Worm (Caenorhabditis elegans): Measurements from ENCODE around the gene nhr-129.

nhr-129 gene

DNA sequence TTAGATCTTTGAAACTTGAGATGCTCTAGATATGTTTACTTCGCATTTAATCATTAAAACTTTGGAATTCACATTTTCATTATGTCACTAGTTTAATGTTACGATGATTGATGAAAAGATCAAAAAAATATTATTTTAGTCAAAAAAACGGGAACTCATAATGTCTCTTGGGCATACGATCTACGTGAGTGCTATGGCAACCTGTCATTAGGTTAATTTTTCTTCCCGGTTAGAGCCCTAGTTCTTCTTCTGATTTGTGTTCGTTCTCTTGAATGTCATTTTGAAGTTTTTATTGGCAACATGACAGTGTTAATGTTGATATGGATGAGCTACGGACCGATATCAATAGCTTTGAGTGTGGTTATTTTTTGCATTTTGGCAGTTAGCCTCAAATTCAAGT lies 32.6 kb upstream of the nhr-129 start, which contains the start of gene srg-46:
Gene srg-46, plus strand, starts transcription at position 301 of the 400 bp plus-strand sequence.
- no peak for TF ChIP-seq unc-39 (tag; optimal IDR thresholded peaks at IDR 0.05)
- TF ChIP-seq mab-5 (tag; optimal IDR thresholded peaks at IDR 0.05) = no peak
- no peak for TF ChIP-seq ztf-4 (tag; optimal IDR thresholded peaks at IDR 0.05)
- TF ChIP-seq snpc-4 (tag; optimal IDR thresholded peaks at IDR 0.05) = no peak
- TF ChIP-seq mdl-1 (tag; optimal IDR thresholded peaks at IDR 0.05) = no peak
- TF ChIP-seq blmp-1 (tag; optimal IDR thresholded peaks at IDR 0.05; ENCODE audit: insufficient read depth) = no peak
- no peak for TF ChIP-seq Y55F3AM.14 (GFP tag; optimal IDR thresholded peaks at IDR 0.05)
- TF ChIP-seq dmd-4 (tag; optimal IDR thresholded peaks at IDR 0.05) = no peak
- TF ChIP-seq lin-13 (GFP tag; optimal IDR thresholded peaks at IDR 0.05) = no peak
- TF ChIP-seq mbf-1 (tag; optimal IDR thresholded peaks at IDR 0.05) = no peak
- no peak for TF ChIP-seq gmeb-1 (tag; optimal IDR thresholded peaks at IDR 0.05)
- no peak for TF ChIP-seq nhr-129 (tag; optimal IDR thresholded peaks at IDR 0.05)
- no peak for TF ChIP-seq egl-27 (tag; optimal IDR thresholded peaks at IDR 0.05)
- TF ChIP-seq C34F6.9 (tag; optimal IDR thresholded peaks at IDR 0.05) = no peak
- TF ChIP-seq crh-2 (tag; optimal IDR thresholded peaks at IDR 0.05) = no peak
- TF ChIP-seq sem-4 (tag; optimal IDR thresholded peaks at IDR 0.05) = no peak

- TF ChIP-seq skn-1 (tag; optimal IDR thresholded peaks at IDR 0.05) (no peak), elt-3 (tag; optimal IDR thresholded peaks at IDR 0.05) (no peak), lin-39 (tag; optimal IDR thresholded peaks at IDR 0.05) (no peak), dmd-4 (tag; optimal IDR thresholded peaks at IDR 0.05) (no peak), aly-2 (tag; optimal IDR thresholded peaks at IDR 0.05) (no peak), ama-1 (optimal IDR thresholded peaks at IDR 0.05) (no peak), ztf-1 (GFP tag; conservative IDR thresholded peaks at IDR 0.05) (no peak), C34F6.9 (tag; optimal IDR thresholded peaks at IDR 0.05) (no peak), nhr-12 (tag; optimal IDR thresholded peaks at IDR 0.05) (no peak), mbf-1 (tag; optimal IDR thresholded peaks at IDR 0.05) (no peak)
Measured at ce11 chrV:13360254-13360653, 29.4 kb upstream of the nhr-129 start, which contains the start of gene F32H5.4. TSS of gene F32H5.4 (plus strand) at chrV:13360554.

- no peak for TF ChIP-seq alr-1 (tag; optimal IDR thresholded peaks at IDR 0.05)
- TF ChIP-seq nhr-77 (tag; optimal IDR thresholded peaks at IDR 0.05) = no peak
- no peak for TF ChIP-seq sem-4 (tag; optimal IDR thresholded peaks at IDR 0.05)
- TF ChIP-seq lin-11 (tag; optimal IDR thresholded peaks at IDR 0.05) = no peak
- TF ChIP-seq nhr-21 (tag; optimal IDR thresholded peaks at IDR 0.05) = peak; percentile 44
- peak; percentile 44 for TF ChIP-seq nhr-25 (tag; optimal IDR thresholded peaks at IDR 0.05)
- TF ChIP-seq blmp-1 (tag; optimal IDR thresholded peaks at IDR 0.05; ENCODE audit: insufficient read depth) = peak; percentile 12
- no peak for TF ChIP-seq unc-55 (GFP tag; optimal IDR thresholded peaks at IDR 0.05)
- TF ChIP-seq ZK546.5 (tag; optimal IDR thresholded peaks at IDR 0.05) = no peak
- TF ChIP-seq ama-1 (optimal IDR thresholded peaks at IDR 0.05) = peak; percentile 30
- peak in 1 of 2 experiments; percentile 47 for TF ChIP-seq lsy-2 (tag; optimal IDR thresholded peaks at IDR 0.05)
- TF ChIP-seq zag-1 (tag; optimal IDR thresholded peaks at IDR 0.05) = no peak
- no peak for TF ChIP-seq crh-2 (tag; optimal IDR thresholded peaks at IDR 0.05)
- TF ChIP-seq elt-3 (tag; optimal IDR thresholded peaks at IDR 0.05) = no peak
- peak; percentile 30 for TF ChIP-seq sma-3 (GFP tag; optimal IDR thresholded peaks at IDR 0.05)
- TF ChIP-seq sma-9 (GFP tag; optimal IDR thresholded peaks at IDR 0.05) = peak; percentile 23
- TF ChIP-seq sma-9 (tag; optimal IDR thresholded peaks at IDR 0.05) = no peak
Measured at ce11 chrV:13358823-13359592, 28.2 kb upstream of the nhr-129 start, which contains the start of gene F32H5.3. TSS of gene F32H5.3 (plus strand) at chrV:13359335.

ce11 chrV:13357652-13358281 lies 26.9 kb upstream of the nhr-129 start, which contains the start of gene F32H5.1:
TSS of gene F32H5.1 (minus strand) at chrV:13358037.
- TF ChIP-seq elt-1 (tag; optimal IDR thresholded peaks at IDR 0.05) (no peak), nhr-23 (tag; optimal IDR thresholded peaks at IDR 0.05) (no peak), nhr-237 (tag; optimal IDR thresholded peaks at IDR 0.05) (no peak), crh-2 (tag; optimal IDR thresholded peaks at IDR 0.05) (peak; percentile 13), egl-27 (tag; optimal IDR thresholded peaks at IDR 0.05) (no peak), sma-9 (GFP tag; optimal IDR thresholded peaks at IDR 0.05) (peak; percentile 43), sma-9 (tag; optimal IDR thresholded peaks at IDR 0.05) (no peak), lsy-2 (tag; optimal IDR thresholded peaks at IDR 0.05) (no peak), alr-1 (tag; optimal IDR thresholded peaks at IDR 0.05) (no peak), elt-3 (tag; optimal IDR thresholded peaks at IDR 0.05) (no peak), dmd-4 (tag; optimal IDR thresholded peaks at IDR 0.05) (no peak), nhr-77 (tag; optimal IDR thresholded peaks at IDR 0.05) (no peak), mdl-1 (tag; optimal IDR thresholded peaks at IDR 0.05) (no peak), lin-11 (tag; optimal IDR thresholded peaks at IDR 0.05) (no peak), ceh-16 (tag; optimal IDR thresholded peaks at IDR 0.05) (no peak), F13H6.1 (tag; optimal IDR thresholded peaks at IDR 0.05) (no peak), ztf-1 (GFP tag; conservative IDR thresholded peaks at IDR 0.05) (no peak), mab-5 (tag; optimal IDR thresholded peaks at IDR 0.05) (no peak), skn-1 (tag; optimal IDR thresholded peaks at IDR 0.05) (no peak), nhr-25 (tag; optimal IDR thresholded peaks at IDR 0.05) (no peak), sem-4 (tag; optimal IDR thresholded peaks at IDR 0.05) (no peak), peb-1 (tag; optimal IDR thresholded peaks at IDR 0.05) (no peak), gmeb-1 (tag; optimal IDR thresholded peaks at IDR 0.05) (no peak), blmp-1 (tag; optimal IDR thresholded peaks at IDR 0.05; ENCODE audit: insufficient read depth) (peak; percentile 19), nhr-12 (tag; optimal IDR thresholded peaks at IDR 0.05) (no peak), snpc-4 (tag; optimal IDR thresholded peaks at IDR 0.05) (no peak), R02D3.7 (tag; optimal IDR thresholded peaks at IDR 0.05) (no peak), lin-39 (tag; optimal IDR thresholded peaks at IDR 0.05) (no peak), fos-1 (tag; optimal IDR thresholded peaks at IDR 0.05) (peak; percentile 54)

Data from whole organism, L2 larva.